Worm (Caenorhabditis elegans) whole organism, early embryonic: ENCODE measurements around the gene F14H12.3.

Source experiments
- B0310.2 ChIP-seq: sonication (generic microtip); optimal IDR thresholded peaks from 2 replicates; lab custom pipeline; 2016; ENCODE audit warnings: mild to moderate bottlenecking, missing genetic modification characterization, missing compliant biosample characterization
- aly-1 ChIP-seq: sonication (generic microtip); optimal IDR thresholded peaks from 2 replicates; lab custom pipeline; 2016; ENCODE audit warnings: missing genetic modification characterization, missing compliant biosample characterization
- ama-1 ChIP-seq: fragments of 150-350 bp; optimal IDR thresholded peaks from 2 replicates; lab custom pipeline; 2014
- ets-7 ChIP-seq: sonication (generic microtip); optimal IDR thresholded peaks from 2 replicates; lab custom pipeline; 2016; ENCODE audit warnings: missing genotype, missing genetic modification characterization, missing compliant biosample characterization
- flt-1 ChIP-seq: fragments of 200-800 bp; sonication (Bioruptor generic); IDR thresholded peaks from 2 replicates; pipeline ENCODE4 v1.3.6; 2022; ENCODE audit warnings: missing genetic modification characterization, missing compliant biosample characterization
- hmg-4 ChIP-seq: fragments of 200-800 bp; sonication (Bioruptor generic); optimal IDR thresholded peaks from 2 replicates; lab custom pipeline; 2018; ENCODE audit warnings: mild to moderate bottlenecking, missing genetic modification characterization, missing compliant biosample characterization
- tbx-11 ChIP-seq: fragments of 200-800 bp; sonication (Bioruptor generic); IDR thresholded peaks from 2 replicates; pipeline ENCODE4 v1.3.6; 2022; ENCODE audit warnings: missing genetic modification characterization, missing compliant biosample characterization
- tbx-37 ChIP-seq: fragments of 200-800 bp; sonication (Bioruptor generic); conservative IDR thresholded peaks from 2 replicates; pipeline ENCODE4 v1.3.6; 2022; ENCODE audit warnings: missing genetic modification reagents, missing genetic modification characterization, missing compliant biosample characterization

DNA sequence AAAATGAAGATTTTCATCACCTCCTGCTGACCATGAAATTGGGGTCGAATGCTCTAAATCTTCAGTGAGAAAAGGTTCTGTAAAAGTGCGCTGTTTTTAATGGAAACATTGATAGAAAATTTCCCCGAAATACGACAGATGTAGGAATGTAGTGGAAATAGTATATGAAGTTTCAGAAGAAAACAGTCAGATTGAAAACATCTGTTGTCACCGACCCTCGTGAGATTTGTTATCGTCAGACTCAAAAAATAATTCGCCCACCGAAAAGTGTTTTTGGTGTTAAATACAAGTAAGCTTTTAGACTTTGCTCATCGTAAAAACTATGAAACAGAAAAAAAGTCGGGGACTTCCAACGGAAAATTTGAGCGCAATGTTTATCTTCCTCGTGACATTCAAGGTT lies 20.9 kb downstream of the F14H12.3 start, which contains the start of gene F14H12.8:
- TF ChIP-seq ets-7 (tag; lab: Kevin White, UChicago) (no peak), ama-1 (lab: Kevin White, UChicago) (no peak), B0310.2 (tag; lab: Kevin White, UChicago) (no peak), tbx-11 (GFP tag; lab: Robert Waterston, UW) (no peak), flt-1 (GFP tag; lab: Robert Waterston, UW) (no peak), tbx-37 (GFP tag; lab: Robert Waterston, UW) (no peak), hmg-4 (no peak), aly-1 (tag; lab: Kevin White, UChicago) (no peak)
